Worm (Caenorhabditis elegans): Measurements from ENCODE around the gene R07E5.19.
A peak's percentile ranks its signal among the peaks of the same experiment; 100 is the strongest.

ce11 chrIII:4449357-4449756, 31.5 kb upstream of the R07E5.19 start:
- TF ChIP-seq him-1 (tag; optimal IDR thresholded peaks at IDR 0.05) (no peak), dao-5 (tag; optimal IDR thresholded peaks at IDR 0.05) (peak; percentile 34)
